Worm (Caenorhabditis elegans): Measurements from ENCODE around the gene ctbp-1.

DNA sequence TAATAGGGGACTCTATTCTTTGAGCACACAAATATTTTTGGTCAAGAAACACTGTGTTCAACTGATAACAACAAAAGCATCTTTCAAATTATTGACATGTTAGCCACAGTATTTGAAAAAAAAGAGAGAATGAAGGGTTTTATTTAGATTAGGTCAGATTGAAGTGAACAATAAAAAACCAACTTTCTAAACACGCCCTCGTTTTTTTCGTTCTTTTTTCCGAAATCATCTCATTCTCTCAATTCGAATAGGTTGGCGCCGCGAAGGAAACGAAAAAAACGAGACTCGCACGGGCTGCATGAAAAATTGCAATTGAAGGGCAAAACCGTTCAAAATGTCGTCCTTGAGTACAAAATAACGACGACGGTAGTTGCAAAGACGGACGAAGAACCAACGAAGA, 48.2 kb upstream of the ctbp-1 start:
- TF ChIP-seq snpc-4 (GFP tag; optimal IDR thresholded peaks at IDR 0.05) (no peak), snpc-4 (tag; optimal IDR thresholded peaks at IDR 0.05) (no peak), dox-1 (GFP tag; IDR thresholded peaks at IDR 0.05) (peak; percentile 36; the same call in 1 of the 2 replicates), hmg-20 (GFP tag; IDR thresholded peaks at IDR 0.05) (no peak), lag-1 (GFP tag; IDR thresholded peaks at IDR 0.05) (no peak), nfya-1 (tag; optimal IDR thresholded peaks at IDR 0.05; ENCODE audit: borderline replicate concordance, insufficient read depth) (no peak), Y79H2A.3 (GFP tag; conservative IDR thresholded peaks at IDR 0.05) (no peak), F52B5.7 (tag; optimal IDR thresholded peaks at IDR 0.05) (no peak), hrde-1 (tag; optimal IDR thresholded peaks at IDR 0.05; ENCODE audit: borderline replicate concordance) (no peak), unc-62 (GFP tag; optimal IDR thresholded peaks at IDR 0.05) (no peak), cebp-1 (GFP tag; IDR thresholded peaks at IDR 0.05) (no peak), cebp-1 (tag; optimal IDR thresholded peaks at IDR 0.05) (no peak), tbx-9 (tag; optimal IDR thresholded peaks at IDR 0.05; ENCODE audit: borderline replicate concordance) (no peak), ama-1 (optimal IDR thresholded peaks at IDR 0.05) (no peak), ama-1 (GFP tag; optimal IDR thresholded peaks at IDR 0.05) (no peak)

Measured in whole organism, young adult.